Worm (Caenorhabditis elegans) whole organism, midembryonic: ENCODE measurements around the gene F20A1.8.
"Not testable (repeated sequence)": the region's sequence is repeated elsewhere in the genome, so short reads cannot be mapped to it uniquely, and the experiment has no call there.

Source experiments
- T22C8.4 ChIP-seq: fragments of 200-800 bp; sonication (Bioruptor generic); IDR thresholded peaks from 2 replicates; pipeline ENCODE4 v1.3.6; 2022; ENCODE audit warnings: missing genetic modification characterization, missing compliant biosample characterization
- cog-1 ChIP-seq: sonication (generic microtip); optimal IDR thresholded peaks from 2 replicates; lab custom pipeline; 2016; ENCODE audit warnings: missing genetic modification characterization, missing compliant biosample characterization
- flt-1 ChIP-seq: fragments of 200-800 bp; sonication (Bioruptor generic); IDR thresholded peaks from 2 replicates; pipeline ENCODE4 v1.3.6; 2022; ENCODE audit warnings: missing genetic modification characterization, missing compliant biosample characterization
- klf-2 ChIP-seq: fragments of 200-800 bp; sonication (Bioruptor generic); conservative IDR thresholded peaks from 2 replicates; pipeline ENCODE4 v1.3.6; 2022; ENCODE audit warnings: missing genetic modification reagents, missing genetic modification characterization, missing compliant biosample characterization
- med-1 ChIP-seq: sonication (generic microtip); optimal IDR thresholded peaks from 2 replicates; lab custom pipeline; 2017; ENCODE audit warnings: missing genetic modification characterization, mild to moderate bottlenecking, missing compliant biosample characterization, antibody characterized with exemption, missing genetic modification reagents; ENCODE audit not compliant: insufficient read depth
- ref-1 ChIP-seq: fragments of 200-800 bp; sonication (Bioruptor generic); conservative IDR thresholded peaks from 2 replicates; pipeline ENCODE4 v1.3.6; 2022; ENCODE audit warnings: missing genetic modification reagents, missing genetic modification characterization, missing compliant biosample characterization
- tab-1 ChIP-seq: fragments of 200-800 bp; sonication (Bioruptor generic); IDR thresholded peaks from 2 replicates; pipeline ENCODE4 v1.3.6; 2022; ENCODE audit warnings: missing genetic modification characterization, missing compliant biosample characterization
- ztf-23 ChIP-seq: fragments of 200-800 bp; sonication (Bioruptor generic); IDR thresholded peaks from 2 replicates; pipeline ENCODE4 v1.3.6; 2022; ENCODE audit warnings: missing genetic modification reagents, missing genetic modification characterization, missing compliant biosample characterization
- ztf-29 ChIP-seq: fragments of 200-800 bp; sonication (Bioruptor generic); IDR thresholded peaks from 2 replicates; pipeline ENCODE4 v1.3.6; 2022; ENCODE audit warnings: missing genetic modification reagents, missing genetic modification characterization, missing compliant biosample characterization

Gene F20A1.8

DNA sequence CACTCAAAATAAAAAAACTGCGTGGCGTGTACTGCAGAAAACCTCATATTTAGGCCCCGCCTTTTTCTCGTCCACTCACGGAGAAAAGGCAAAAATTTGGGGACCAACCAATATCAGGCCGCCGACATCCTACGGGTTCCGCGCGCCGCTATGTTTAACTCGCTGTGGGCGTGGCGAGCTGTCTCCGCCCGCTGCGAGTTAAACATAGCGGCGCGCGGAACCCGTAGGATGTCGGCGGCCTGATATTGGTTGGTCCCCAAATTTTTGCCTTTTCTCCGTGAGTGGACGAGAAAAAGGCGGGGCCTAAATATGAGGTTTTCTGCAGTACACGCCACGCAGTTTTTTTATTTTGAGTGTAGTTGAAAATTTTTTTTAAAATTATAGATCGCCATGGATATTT is 15.4 kb upstream of the F20A1.8 start, which contains the start of gene tmem-258:
Gene tmem-258 (plus strand): TSS at position 385 of the 400 bp plus-strand sequence.
- not testable (repeated sequence) for TF ChIP-seq ztf-29 (GFP tag; lab: Robert Waterston, UW); tab-1 (GFP tag; lab: Robert Waterston, UW); med-1 (GFP tag; lab: Kevin White, UChicago)

DNA sequence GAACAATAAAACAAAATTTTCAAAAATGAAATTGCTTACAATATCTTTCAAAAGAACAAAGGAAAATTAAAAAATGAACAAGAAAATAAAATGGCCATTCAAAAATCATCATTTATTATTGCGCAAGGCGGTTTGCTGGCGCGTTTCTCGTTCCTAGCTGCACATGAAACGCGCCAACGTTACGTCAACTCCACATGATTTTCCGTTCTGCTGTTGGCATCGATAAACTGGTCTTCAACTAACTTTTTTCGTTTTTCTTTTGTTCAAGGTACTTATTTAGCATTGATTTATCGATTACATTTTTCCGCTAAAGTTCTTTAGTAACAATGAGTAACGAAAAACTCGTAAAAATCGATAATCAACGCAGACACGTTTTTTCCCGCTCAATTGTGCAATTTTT is 13.0 kb upstream of the F20A1.8 start, which contains the start of the genes Y57E12AL.6 and Y57E12AL.1:
Gene Y57E12AL.6 (minus strand): TSS at position 75 of the 400 bp plus-strand sequence.
Gene Y57E12AL.1 (plus strand): TSS at position 135 of the 400 bp plus-strand sequence.
- TF ChIP-seq cog-1 (tag; lab: Kevin White, UChicago), result peak; percentile 43
- 0 out of 2 replicates have a peak, but pooled peaks have one; percentile 38 for TF ChIP-seq tab-1 (GFP tag; lab: Robert Waterston, UW)
- TF ChIP-seq klf-2 (GFP tag; lab: Robert Waterston, UW), result peak; percentile 50; the same call in 1 of the 2 replicates
- TF ChIP-seq ztf-23 (GFP tag; lab: Robert Waterston, UW), result peak; percentile 80
- peak; percentile 56 for TF ChIP-seq med-1 (GFP tag; lab: Kevin White, UChicago)
- TF ChIP-seq ztf-29 (GFP tag; lab: Robert Waterston, UW), result 0 out of 2 replicates have a peak, but pooled peaks have one; percentile 15
- TF ChIP-seq flt-1, result peak; percentile 54
- no peak for TF ChIP-seq ref-1 (GFP tag; lab: Robert Waterston, UW)
- peak; percentile 54 for TF ChIP-seq T22C8.4 (GFP tag; lab: Robert Waterston, UW)

DNA sequence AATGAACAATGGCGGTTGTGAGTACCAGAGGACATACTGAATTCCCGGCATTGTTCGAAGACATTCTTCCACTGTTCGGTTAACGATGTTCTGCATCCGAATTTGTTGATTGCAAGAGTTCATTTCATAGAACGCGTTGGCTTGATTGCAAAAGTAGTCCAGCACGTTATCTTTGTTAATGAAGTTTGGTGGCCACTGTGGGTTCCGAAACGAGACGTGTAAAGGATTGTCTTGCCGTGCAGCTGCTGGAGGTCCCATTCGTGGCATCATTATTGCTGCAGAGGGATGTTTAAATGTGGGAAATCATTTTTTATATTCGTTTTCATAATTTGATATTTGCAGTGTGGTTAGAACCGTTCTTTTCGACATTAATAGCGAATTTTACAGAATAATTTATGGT is 11.9 kb upstream of the F20A1.8 start, which contains the start of gene mdt-6:
Gene mdt-6 (minus strand): TSS at position 275 of the 400 bp plus-strand sequence.
- no peak for TF ChIP-seq med-1 (GFP tag; lab: Kevin White, UChicago)

DNA sequence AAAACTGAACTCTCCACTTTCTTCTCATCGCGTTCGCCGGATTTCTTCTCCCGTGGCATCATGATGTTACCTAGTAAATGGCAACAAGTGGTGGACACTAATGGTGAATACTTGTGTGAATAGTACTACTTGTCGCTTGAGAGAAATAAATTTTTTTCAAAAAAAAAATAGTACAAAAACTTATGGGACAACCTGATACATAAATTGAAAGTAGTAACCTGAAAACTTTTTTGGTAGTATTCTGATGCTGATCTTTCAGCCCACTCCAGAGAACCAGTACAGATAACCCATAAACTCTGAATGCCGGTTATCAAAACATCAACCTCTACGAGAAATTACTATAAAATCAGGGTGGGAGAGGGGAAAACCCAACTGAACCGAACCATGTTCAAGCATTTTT is 10.4 kb upstream of the F20A1.8 start, which contains the start of gene Y57E12AL.2:
Gene Y57E12AL.2 (plus strand): TSS at position 301 of the 400 bp plus-strand sequence.
- TF ChIP-seq tab-1 (GFP tag; lab: Robert Waterston, UW); ztf-23 (GFP tag; lab: Robert Waterston, UW); flt-1: not testable (repeated sequence)

DNA sequence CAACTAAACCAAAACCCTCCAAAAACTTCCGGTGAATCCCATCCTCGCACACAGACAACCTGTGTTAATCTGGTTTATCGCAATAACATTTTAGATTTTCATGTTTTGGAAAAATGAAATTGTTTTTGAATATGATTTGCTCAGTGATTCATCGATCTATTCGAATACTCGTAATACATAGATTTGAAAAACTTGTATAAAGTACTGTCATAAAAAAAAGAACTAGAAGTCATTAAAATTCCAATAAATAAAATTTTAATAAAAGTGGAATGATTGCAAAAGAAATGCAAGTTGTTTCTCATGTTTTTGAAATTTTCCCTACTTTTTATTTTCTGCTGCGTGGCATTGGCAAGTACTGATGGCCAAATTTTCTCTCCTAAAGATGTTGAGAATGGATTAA is 7.2 kb upstream of the F20A1.8 start, which contains the start of gene spig-8:
Gene spig-8 (plus strand): TSS at position 301 of the 400 bp plus-strand sequence.
- TF ChIP-seq med-1 (GFP tag; lab: Kevin White, UChicago), result no peak
- no peak for TF ChIP-seq tab-1 (GFP tag; lab: Robert Waterston, UW)
- TF ChIP-seq ztf-29 (GFP tag; lab: Robert Waterston, UW), result no peak
- TF ChIP-seq ztf-23 (GFP tag; lab: Robert Waterston, UW), result no peak
- no peak for TF ChIP-seq klf-2 (GFP tag; lab: Robert Waterston, UW)
- TF ChIP-seq ref-1 (GFP tag; lab: Robert Waterston, UW), result no peak
- TF ChIP-seq cog-1 (tag; lab: Kevin White, UChicago), result no peak
- TF ChIP-seq T22C8.4 (GFP tag; lab: Robert Waterston, UW), result no peak
- TF ChIP-seq flt-1, result no peak

DNA sequence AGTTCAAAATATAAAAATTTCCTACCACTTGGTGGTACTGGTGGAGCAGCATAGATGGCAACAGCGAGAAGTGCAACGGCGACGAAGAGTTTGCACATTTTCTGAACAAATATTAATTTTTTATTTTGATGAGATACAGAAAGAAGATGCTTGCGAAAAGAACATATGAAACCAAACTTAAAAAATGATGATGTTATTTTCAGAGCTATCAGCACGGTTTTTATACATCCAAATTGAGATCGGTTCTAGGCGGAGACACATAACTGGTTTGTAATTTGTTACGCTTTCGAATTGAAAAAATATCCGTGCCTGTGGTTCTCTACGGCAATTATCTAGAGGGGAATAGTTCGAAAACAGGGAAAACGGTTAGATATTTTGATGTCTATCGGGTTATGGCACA is 5.7 kb upstream of the F20A1.8 start, which contains the start of gene txt-17:
Gene txt-17 (minus strand): TSS at position 101 of the 400 bp plus-strand sequence.
- TF ChIP-seq ref-1 (GFP tag; lab: Robert Waterston, UW) (no peak), ztf-23 (GFP tag; lab: Robert Waterston, UW) (no peak), T22C8.4 (GFP tag; lab: Robert Waterston, UW) (no peak), klf-2 (GFP tag; lab: Robert Waterston, UW) (no peak), flt-1 (no peak), tab-1 (GFP tag; lab: Robert Waterston, UW) (no peak), med-1 (GFP tag; lab: Kevin White, UChicago) (no peak)

DNA sequence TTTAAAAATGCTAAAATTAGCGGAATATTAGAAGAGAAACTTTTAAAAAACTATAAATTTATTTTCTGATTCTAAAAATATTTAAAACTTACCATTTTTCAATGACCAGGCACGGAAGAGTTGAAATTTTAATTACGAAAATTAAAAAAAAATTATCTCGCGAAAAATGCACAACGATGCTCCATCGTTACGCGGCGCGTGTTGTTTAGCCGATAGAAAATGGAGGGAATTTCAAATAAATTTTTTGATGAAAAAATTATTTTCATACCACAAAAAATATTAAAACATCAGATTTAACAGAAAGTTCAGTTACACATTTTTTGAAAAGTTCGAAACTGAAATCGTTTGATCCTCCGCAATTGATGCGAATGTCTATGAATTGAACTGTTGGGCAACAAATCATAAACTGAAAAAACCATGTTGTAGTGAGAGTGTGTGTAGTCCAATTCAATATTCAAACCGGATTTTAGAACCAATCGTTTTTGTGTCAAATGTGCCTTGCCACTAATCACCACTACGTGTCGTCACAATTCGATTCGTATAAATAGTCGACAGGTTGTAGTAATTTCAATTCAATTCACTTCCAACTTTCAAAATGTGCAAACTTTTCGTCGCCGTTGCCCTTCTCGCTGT is 3.8 kb upstream of the F20A1.8 start, which contains the start of the genes tofu-2 and spig-1:
Gene tofu-2 (minus strand): TSS at position 116 of the 633 bp plus-strand sequence.
Gene spig-1 (plus strand): TSS at position 583 of the 633 bp plus-strand sequence.
- no peak for TF ChIP-seq klf-2 (GFP tag; lab: Robert Waterston, UW)
- TF ChIP-seq flt-1, result no peak
- no peak for TF ChIP-seq med-1 (GFP tag; lab: Kevin White, UChicago)
- TF ChIP-seq T22C8.4 (GFP tag; lab: Robert Waterston, UW), result no peak
- no peak for TF ChIP-seq ref-1 (GFP tag; lab: Robert Waterston, UW)

DNA sequence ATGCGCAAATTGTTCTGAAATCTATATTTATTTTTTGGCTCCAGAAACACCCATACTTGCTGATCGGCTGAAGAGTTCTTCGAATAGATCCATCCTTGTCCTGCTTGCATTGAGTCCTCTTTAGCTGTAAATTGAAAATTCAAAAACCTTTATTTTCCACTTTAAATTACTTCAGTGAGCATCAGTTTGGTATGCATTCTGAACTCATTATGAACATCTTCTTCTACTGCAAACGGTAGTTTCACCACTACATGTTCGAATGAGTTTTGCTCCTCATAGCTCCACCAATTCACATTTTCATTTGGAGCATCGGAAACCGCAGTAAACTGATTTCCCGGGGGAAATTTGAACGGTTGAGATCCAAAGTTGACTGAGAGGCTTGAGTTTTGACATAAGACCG is 2.7 kb upstream of the F20A1.8 start:
- TF ChIP-seq cog-1 (tag; lab: Kevin White, UChicago) (no peak), ztf-23 (GFP tag; lab: Robert Waterston, UW) (no peak), flt-1 (no peak), T22C8.4 (GFP tag; lab: Robert Waterston, UW) (no peak), ref-1 (GFP tag; lab: Robert Waterston, UW) (no peak), tab-1 (GFP tag; lab: Robert Waterston, UW) (no peak), med-1 (GFP tag; lab: Kevin White, UChicago) (no peak), klf-2 (GFP tag; lab: Robert Waterston, UW) (no peak), ztf-29 (GFP tag; lab: Robert Waterston, UW) (no peak)

DNA sequence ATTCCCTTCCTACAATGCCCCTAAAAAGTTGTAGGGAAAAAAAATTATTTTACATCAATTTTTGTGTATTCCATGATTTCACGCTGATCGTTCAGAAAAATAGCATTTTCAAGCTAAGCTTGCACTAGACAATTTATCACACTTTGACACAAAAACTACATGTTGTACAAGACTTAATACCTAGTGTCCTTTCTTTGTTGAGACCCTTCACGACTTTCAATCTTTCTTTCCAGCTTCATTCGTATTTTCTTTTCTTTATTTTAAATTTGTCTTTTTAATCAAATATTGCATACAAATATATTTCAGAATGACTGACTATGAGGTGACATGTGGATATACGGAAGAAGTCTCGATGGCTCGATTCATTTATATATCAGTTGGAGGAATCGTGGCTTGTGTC is 1.4 kb downstream of the F20A1.8 start, which contains the start of gene F20A1.2:
Gene F20A1.2 (plus strand): TSS at position 301 of the 400 bp plus-strand sequence.
- TF ChIP-seq klf-2 (GFP tag; lab: Robert Waterston, UW) (no peak), tab-1 (GFP tag; lab: Robert Waterston, UW) (no peak), ztf-23 (GFP tag; lab: Robert Waterston, UW) (no peak), flt-1 (no peak), T22C8.4 (GFP tag; lab: Robert Waterston, UW) (no peak), ztf-29 (GFP tag; lab: Robert Waterston, UW) (no peak), med-1 (GFP tag; lab: Kevin White, UChicago) (no peak), cog-1 (tag; lab: Kevin White, UChicago) (no peak), ref-1 (GFP tag; lab: Robert Waterston, UW) (no peak)
